Fruit fly (Drosophila melanogaster) whole organism, adult: ENCODE data around the gene robl37BC.
A peak's percentile ranks its signal among the peaks of the same experiment; 100 is the strongest.

Experiments
- CG33017 ChIP-seq: fragments of 200-800 bp; sonication (Bioruptor generic); optimal IDR thresholded peaks from 2 replicates; lab custom pipeline; 2018; ENCODE audit warnings: missing biosample characterization, mild to moderate bottlenecking, missing genetic modification characterization, moderate library complexity
- CG7045 ChIP-seq: fragments of 200-800 bp; sonication (Bioruptor generic); optimal IDR thresholded peaks from 2 replicates; lab custom pipeline; 2017; ENCODE audit warnings: missing biosample characterization, mild to moderate bottlenecking, missing genetic modification characterization
- CG7101 ChIP-seq: fragments of 200-800 bp; sonication (Bioruptor generic); optimal IDR thresholded peaks from 2 replicates; lab custom pipeline; 2018; ENCODE audit warnings: missing biosample characterization, mild to moderate bottlenecking, missing genetic modification characterization, moderate library complexity
- Clk ChIP-seq: fragments of 200-800 bp; sonication (Bioruptor generic); optimal IDR thresholded peaks from 2 replicates; lab custom pipeline; 2017; ENCODE audit warnings: missing biosample characterization, missing genetic modification characterization
- Crg-1 ChIP-seq: fragments of 200-800 bp; sonication (Bioruptor generic); optimal IDR thresholded peaks from 2 replicates; lab custom pipeline; 2016; ENCODE audit warnings: missing biosample characterization, missing genetic modification characterization
- Mnt ChIP-seq: fragments of 200-800 bp; sonication (Bioruptor generic); optimal IDR thresholded peaks from 2 replicates; lab custom pipeline; 2016; ENCODE audit warnings: missing biosample characterization, mild to moderate bottlenecking, missing genetic modification characterization
- bab1 ChIP-seq: fragments of 200-800 bp; sonication (Bioruptor generic); optimal IDR thresholded peaks from 3 replicates; lab custom pipeline; 2019; ENCODE audit warnings: missing biosample characterization, mild to moderate bottlenecking, missing genetic modification characterization, moderate library complexity
- cnc ChIP-seq, 2 experiments: fragments of >200 bp; optimal IDR thresholded peaks; 2 replicates each; lab custom pipeline; 2017
- ovo ChIP-seq: fragments of 200-800 bp; sonication (Bioruptor generic); optimal IDR thresholded peaks from 2 replicates; lab custom pipeline; 2016; ENCODE audit warnings: missing biosample characterization, missing genetic modification characterization

DNA sequence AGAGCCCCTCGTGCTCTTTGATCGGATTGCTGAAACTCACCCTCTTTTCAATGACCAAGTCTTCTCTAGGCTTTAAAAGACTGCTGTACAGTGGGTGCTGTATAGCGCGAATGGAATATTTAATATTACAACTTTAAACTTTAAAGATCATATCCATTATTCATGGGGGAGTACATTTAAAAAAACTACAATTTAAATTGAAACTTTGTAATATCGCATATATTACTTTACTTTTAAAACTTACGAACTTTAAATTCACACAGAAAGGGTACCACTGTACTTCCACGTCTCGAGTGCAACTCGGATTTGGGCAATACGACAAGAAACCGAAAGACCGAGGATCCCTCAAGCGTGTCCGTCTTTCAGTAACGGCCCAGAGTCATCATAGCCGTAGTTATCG, 48.2 kb downstream of the robl37BC start, which contains the start of gene Phlpp:
- TF ChIP-seq Mnt (GFP tag; lab: Kevin White, UChicago) (no peak), Clk (no peak), CG7045 (GFP tag; lab: Kevin White, UChicago) (no peak), cnc (optimal IDR thresholded peaks at IDR 0.05; lab: Kevin White, UChicago) (no peak), CG33017 (tag; lab: Kevin White, UChicago) (no peak), CG7101 (tag; lab: Kevin White, UChicago) (no peak), Crg-1 (no peak), ovo (GFP tag; lab: Kevin White, UChicago) (no peak), bab1 (GFP tag; lab: Kevin White, UChicago) (peak; percentile 42)
